Worm (Caenorhabditis elegans): ENCODE results near the gene irld-48.

The irld-48 gene

ce11 chrII:2925806-2926558 is 29.9 kb upstream of the irld-48 start:
- TF ChIP-seq pha-4 (tag; optimal IDR thresholded peaks at IDR 0.05) = no peak
- no peak for TF ChIP-seq ham-2 (GFP tag; optimal IDR thresholded peaks at IDR 0.05)
- TF ChIP-seq ceh-43 (GFP tag; optimal IDR thresholded peaks at IDR 0.05) = no peak
- no peak for TF ChIP-seq mab-5 (tag; optimal IDR thresholded peaks at IDR 0.05)
- no peak for TF ChIP-seq elt-3 (tag; optimal IDR thresholded peaks at IDR 0.05)
- no peak for TF ChIP-seq nhr-76 (tag; optimal IDR thresholded peaks at IDR 0.05)
- no peak for TF ChIP-seq ceh-83 (GFP tag; optimal IDR thresholded peaks at IDR 0.05)
- no peak for TF ChIP-seq elt-1 (tag; optimal IDR thresholded peaks at IDR 0.05; ENCODE audit: borderline replicate concordance, insufficient read depth)
- TF ChIP-seq nhr-12 (tag; optimal IDR thresholded peaks at IDR 0.05) = no peak
- TF ChIP-seq ztf-11 (tag; optimal IDR thresholded peaks at IDR 0.05) = no peak
- TF ChIP-seq lsy-2 (tag; optimal IDR thresholded peaks at IDR 0.05) = no peak
- TF ChIP-seq nhr-2 (tag; optimal IDR thresholded peaks at IDR 0.05) = no peak
- TF ChIP-seq nhr-28 (tag; optimal IDR thresholded peaks at IDR 0.05) = no peak
- no peak for TF ChIP-seq unc-62 (GFP tag; optimal IDR thresholded peaks at IDR 0.05)
- TF ChIP-seq tbx-8 (GFP tag; optimal IDR thresholded peaks at IDR 0.05) = no peak
- TF ChIP-seq zip-8 (tag; optimal IDR thresholded peaks at IDR 0.05) = no peak
- TF ChIP-seq bed-3 (GFP tag; optimal IDR thresholded peaks at IDR 0.05) = no peak
- TF ChIP-seq hlh-1 (tag; optimal IDR thresholded peaks at IDR 0.05) = no peak
- TF ChIP-seq sptf-1 (tag; optimal IDR thresholded peaks at IDR 0.05) = no peak

ce11 chrII:2927533-2927932 is 28.3 kb upstream of the irld-48 start, which contains the start of the genes ZK355.3 and ZK355.8:
Gene ZK355.3 (minus strand): TSS chrII:2927633.
Gene ZK355.8 (plus strand): TSS chrII:2927804.
- TF ChIP-seq snpc-4 (tag; optimal IDR thresholded peaks at IDR 0.05) = no peak

ce11 chrII:2929846-2930245 is 26.0 kb upstream of the irld-48 start:
- TF ChIP-seq ceh-39 (tag; optimal IDR thresholded peaks at IDR 0.05) (no peak), ces-1 (GFP tag; optimal IDR thresholded peaks at IDR 0.05) (no peak), drap-1 (GFP tag; optimal IDR thresholded peaks at IDR 0.05) (no peak), mls-2 (tag; optimal IDR thresholded peaks at IDR 0.05) (no peak), pha-4 (tag; optimal IDR thresholded peaks at IDR 0.05) (no peak)

DNA sequence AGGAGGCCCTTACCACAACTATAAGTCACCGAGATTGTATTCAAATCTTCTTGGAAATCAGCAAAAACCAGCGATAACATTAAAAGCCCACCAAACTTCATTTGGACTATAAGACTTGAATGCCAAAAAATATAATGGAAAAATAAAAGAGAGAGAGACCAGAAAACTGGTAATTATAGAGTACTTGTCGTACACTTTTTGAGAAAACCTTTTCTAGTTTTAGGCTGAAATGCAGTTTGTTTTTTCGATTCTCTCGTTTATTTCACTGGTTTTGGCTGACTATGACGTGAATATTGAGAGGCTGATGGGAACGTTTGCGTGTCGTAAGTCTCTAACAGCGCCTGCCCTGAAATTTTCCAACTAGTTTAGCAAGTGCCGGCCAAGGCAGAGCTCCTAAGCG is 25.4 kb upstream of the irld-48 start, which contains the start of the genes irld-64 and irld-63:
Gene irld-64 (minus strand): TSS at position 101 of the 400 bp plus-strand sequence.
Gene irld-63 (plus strand): TSS at position 230 of the 400 bp plus-strand sequence.
- TF ChIP-seq lin-13 (tag; optimal IDR thresholded peaks at IDR 0.05) = no peak
- TF ChIP-seq unc-39 (tag; optimal IDR thresholded peaks at IDR 0.05) = no peak
- no peak for TF ChIP-seq cnd-1 (tag; optimal IDR thresholded peaks at IDR 0.05)
- TF ChIP-seq nhr-2 (tag; optimal IDR thresholded peaks at IDR 0.05) = no peak
- TF ChIP-seq mls-2 (tag; optimal IDR thresholded peaks at IDR 0.05) = no peak
- TF ChIP-seq ces-1 (GFP tag; optimal IDR thresholded peaks at IDR 0.05) = no peak
- no peak for TF ChIP-seq nhr-76 (tag; optimal IDR thresholded peaks at IDR 0.05)
- TF ChIP-seq nhr-12 (tag; optimal IDR thresholded peaks at IDR 0.05) = no peak
- no peak for TF ChIP-seq snpc-4 (tag; optimal IDR thresholded peaks at IDR 0.05)
- TF ChIP-seq sptf-1 (tag; optimal IDR thresholded peaks at IDR 0.05) = no peak
- no peak for TF ChIP-seq mep-1 (tag; optimal IDR thresholded peaks at IDR 0.05)
- TF ChIP-seq ztf-11 (tag; optimal IDR thresholded peaks at IDR 0.05) = no peak
- TF ChIP-seq lin-32 (GFP tag; optimal IDR thresholded peaks at IDR 0.05) = no peak
- no peak for TF ChIP-seq zip-8 (tag; optimal IDR thresholded peaks at IDR 0.05)
- no peak for TF ChIP-seq pha-4 (tag; optimal IDR thresholded peaks at IDR 0.05)
- TF ChIP-seq tbx-8 (GFP tag; optimal IDR thresholded peaks at IDR 0.05) = no peak
- no peak for TF ChIP-seq blmp-1 (tag; optimal IDR thresholded peaks at IDR 0.05)

DNA sequence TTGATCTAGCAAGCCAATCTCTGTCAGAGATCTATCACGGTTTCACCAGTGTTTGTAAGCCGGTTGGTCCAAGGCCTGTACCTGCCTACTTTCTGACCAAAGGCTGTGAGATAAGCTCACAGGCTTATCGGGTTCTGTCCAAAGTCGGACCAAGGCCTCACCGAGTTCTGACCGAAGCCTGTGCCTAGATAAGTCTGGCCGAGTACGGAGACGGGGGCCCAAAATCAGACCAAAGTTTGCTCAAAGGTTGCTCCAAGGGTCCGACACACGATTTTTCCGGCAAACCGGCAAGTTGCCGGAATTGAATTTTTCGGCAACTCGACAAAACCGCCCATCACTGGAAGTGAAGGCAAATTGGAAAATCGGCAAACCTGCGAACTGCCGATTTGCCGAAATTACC is 24.3 kb upstream of the irld-48 start:
- no peak for TF ChIP-seq sem-2 (GFP tag; optimal IDR thresholded peaks at IDR 0.05)

Data from whole organism, mixed stage, embryonic.